Worm (Caenorhabditis elegans) whole organism, early embryonic: Measurements from ENCODE around the gene str-159.

Experiments
- B0310.2 ChIP-seq: sonication (generic microtip); optimal IDR thresholded peaks from 2 replicates; lab custom pipeline; 2016; ENCODE audit warnings: mild to moderate bottlenecking, missing genetic modification characterization, missing compliant biosample characterization
- F13C5.2 ChIP-seq: sonication (generic microtip); optimal IDR thresholded peaks from 2 replicates; lab custom pipeline; 2017; ENCODE audit warnings: mild to moderate bottlenecking, missing genetic modification characterization, inconsistent platforms, missing compliant biosample characterization
- aly-1 ChIP-seq: sonication (generic microtip); optimal IDR thresholded peaks from 2 replicates; lab custom pipeline; 2016; ENCODE audit warnings: missing genetic modification characterization, missing compliant biosample characterization
- ama-1 ChIP-seq: fragments of 150-350 bp; optimal IDR thresholded peaks from 2 replicates; lab custom pipeline; 2014
- ceh-13 ChIP-seq: fragments of 200-800 bp; sonication (Bioruptor generic); optimal IDR thresholded peaks from 2 replicates; lab custom pipeline; 2018; ENCODE audit warnings: mild to moderate bottlenecking, missing genetic modification characterization, missing compliant biosample characterization
- ceh-36 ChIP-seq: sonication (generic microtip); optimal IDR thresholded peaks from 2 replicates; lab custom pipeline; 2016; ENCODE audit warnings: missing genetic modification characterization, inconsistent platforms, missing compliant biosample characterization
- ets-7 ChIP-seq: sonication (generic microtip); optimal IDR thresholded peaks from 2 replicates; lab custom pipeline; 2016; ENCODE audit warnings: missing genotype, missing genetic modification characterization, missing compliant biosample characterization
- flt-1 ChIP-seq: fragments of 200-800 bp; sonication (Bioruptor generic); IDR thresholded peaks from 2 replicates; pipeline ENCODE4 v1.3.6; 2022; ENCODE audit warnings: missing genetic modification characterization, missing compliant biosample characterization
- hmbx-1 ChIP-seq: sonication (generic microtip); optimal IDR thresholded peaks from 2 replicates; lab custom pipeline; 2016; ENCODE audit warnings: mild to moderate bottlenecking, missing genetic modification characterization, missing compliant biosample characterization
- hmg-4 ChIP-seq: fragments of 200-800 bp; sonication (Bioruptor generic); optimal IDR thresholded peaks from 2 replicates; lab custom pipeline; 2018; ENCODE audit warnings: mild to moderate bottlenecking, missing genetic modification characterization, missing compliant biosample characterization
- hnd-1 ChIP-seq: sonication (generic microtip); optimal IDR thresholded peaks from 2 replicates; lab custom pipeline; 2016; ENCODE audit warnings: missing genetic modification characterization, missing compliant biosample characterization
- pes-1 ChIP-seq: fragments of 200-800 bp; sonication (Bioruptor generic); IDR thresholded peaks from 2 replicates; pipeline ENCODE4 v1.3.6; 2022; ENCODE audit warnings: missing genetic modification reagents, missing genetic modification characterization, missing compliant biosample characterization
- scrt-1 ChIP-seq: fragments of 200-800 bp; sonication (Bioruptor generic); IDR thresholded peaks from 2 replicates; pipeline ENCODE4 v1.3.6; 2022; ENCODE audit warnings: missing genetic modification characterization, missing compliant biosample characterization
- sea-1 ChIP-seq: fragments of 200-800 bp; sonication (Bioruptor generic); conservative IDR thresholded peaks from 2 replicates; pipeline ENCODE4 v1.3.6; 2022; ENCODE audit warnings: missing genetic modification characterization, missing compliant biosample characterization
- tbx-11 ChIP-seq: fragments of 200-800 bp; sonication (Bioruptor generic); IDR thresholded peaks from 2 replicates; pipeline ENCODE4 v1.3.6; 2022; ENCODE audit warnings: missing genetic modification characterization, missing compliant biosample characterization
- tbx-37 ChIP-seq: fragments of 200-800 bp; sonication (Bioruptor generic); conservative IDR thresholded peaks from 2 replicates; pipeline ENCODE4 v1.3.6; 2022; ENCODE audit warnings: missing genetic modification reagents, missing genetic modification characterization, missing compliant biosample characterization
- tra-4 ChIP-seq: sonication (generic microtip); optimal IDR thresholded peaks from 2 replicates; lab custom pipeline; 2017; ENCODE audit warnings: missing genetic modification characterization, missing compliant biosample characterization

The str-159 gene

DNA sequence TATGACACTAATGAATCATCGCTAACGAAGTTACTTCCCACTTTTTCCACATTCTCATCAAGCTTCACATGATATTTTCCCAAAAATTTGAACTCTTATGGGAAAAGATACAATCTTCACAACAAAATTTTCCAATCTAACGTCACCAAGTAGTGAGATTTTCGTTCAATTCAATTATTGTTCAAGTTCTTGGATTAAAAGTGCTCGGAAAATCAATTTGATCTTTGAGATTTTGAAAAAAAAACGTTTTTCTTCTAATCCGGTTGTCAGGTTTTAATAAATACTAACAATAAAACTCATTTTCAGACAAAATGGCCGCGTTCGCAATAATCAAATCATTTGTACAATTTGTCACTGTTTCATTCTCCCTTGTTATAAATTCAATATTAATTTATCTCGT lies 25.0 kb downstream of the str-159 start, which contains the start of gene str-153:
Gene str-153, plus strand, starts transcription at position 301 of the 400 bp plus-strand sequence.
- TF ChIP-seq ama-1 (lab: Kevin White, UChicago) (no peak), hnd-1 (tag; lab: Kevin White, UChicago) (no peak), scrt-1 (GFP tag; lab: Robert Waterston, UW) (no peak), sea-1 (GFP tag; lab: Robert Waterston, UW) (no peak), hmbx-1 (tag; lab: Kevin White, UChicago) (no peak), ets-7 (tag; lab: Kevin White, UChicago) (no peak), hmg-4 (GFP tag; lab: Kevin White, UChicago) (no peak), pes-1 (GFP tag; lab: Robert Waterston, UW) (no peak), flt-1 (no peak), ceh-36 (tag; lab: Kevin White, UChicago) (no peak), ceh-13 (GFP tag; lab: Kevin White, UChicago) (no peak), tbx-11 (GFP tag; lab: Robert Waterston, UW) (no peak), tra-4 (tag; lab: Kevin White, UChicago) (no peak), B0310.2 (no peak)

DNA sequence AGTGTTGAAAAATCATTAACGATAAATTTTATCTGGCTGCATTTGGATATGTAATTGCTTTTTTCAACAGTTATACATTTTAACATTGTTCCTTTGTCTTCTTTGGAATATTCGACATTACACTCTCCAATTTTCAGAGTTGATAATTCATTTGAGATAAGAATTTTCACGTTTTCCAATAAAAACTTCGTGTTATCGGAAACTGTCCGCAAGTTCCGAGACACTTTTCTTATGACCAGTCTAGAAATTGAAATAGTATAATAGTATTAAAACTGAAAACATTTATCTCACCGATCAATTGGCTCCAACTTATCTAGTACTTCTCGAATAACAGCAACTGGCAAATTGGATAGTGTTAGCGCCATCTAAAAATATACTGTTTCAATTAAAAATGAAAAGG lies 28.5 kb downstream of the str-159 start, which contains the start of gene fbxa-86:
Gene fbxa-86, minus strand, starts transcription at position 367 of the 400 bp plus-strand sequence.
- TF ChIP-seq ceh-36 (tag; lab: Kevin White, UChicago) = no peak
- no peak for TF ChIP-seq B0310.2
- TF ChIP-seq hmg-4 (GFP tag; lab: Kevin White, UChicago) = no peak

DNA sequence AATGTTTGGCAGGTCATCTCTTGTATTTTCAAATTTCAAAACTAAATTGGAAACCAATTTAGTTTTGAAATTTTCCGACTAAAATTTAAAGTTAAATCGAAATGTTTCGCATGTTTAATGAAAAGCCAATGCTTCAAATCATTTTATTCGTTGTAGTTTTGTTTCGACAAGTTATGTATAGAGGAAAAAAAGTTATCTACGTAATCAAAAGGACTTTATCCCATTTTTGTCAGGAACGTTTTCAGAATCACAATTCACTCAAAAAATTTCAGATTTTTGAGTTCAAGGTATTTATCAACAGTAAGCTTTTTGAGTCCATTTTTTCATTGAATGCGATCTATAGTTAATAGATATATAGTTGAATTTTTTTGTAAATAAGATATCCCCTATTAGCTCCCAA lies 29.5 kb downstream of the str-159 start, which contains the start of gene str-168:
Gene str-168, plus strand, starts transcription at position 301 of the 400 bp plus-strand sequence.
- TF ChIP-seq tra-4 (tag; lab: Kevin White, UChicago) = no peak
- no peak for TF ChIP-seq hmg-4 (GFP tag; lab: Kevin White, UChicago)
- no peak for TF ChIP-seq B0310.2
- no peak for TF ChIP-seq pes-1 (GFP tag; lab: Robert Waterston, UW)
- TF ChIP-seq tbx-37 (GFP tag; lab: Robert Waterston, UW) = no peak
- TF ChIP-seq hnd-1 (tag; lab: Kevin White, UChicago) = no peak
- no peak for TF ChIP-seq flt-1
- no peak for TF ChIP-seq ceh-13 (GFP tag; lab: Kevin White, UChicago)
- TF ChIP-seq F13C5.2 (tag; lab: Kevin White, UChicago) = no peak
- no peak for TF ChIP-seq ceh-36 (tag; lab: Kevin White, UChicago)
- TF ChIP-seq hmbx-1 (tag; lab: Kevin White, UChicago) = no peak
- no peak for TF ChIP-seq aly-1
- TF ChIP-seq sea-1 (GFP tag; lab: Robert Waterston, UW) = no peak
- no peak for TF ChIP-seq scrt-1 (GFP tag; lab: Robert Waterston, UW)
- no peak for TF ChIP-seq ets-7 (tag; lab: Kevin White, UChicago)
- TF ChIP-seq tbx-11 (GFP tag; lab: Robert Waterston, UW) = no peak
- TF ChIP-seq ama-1 (lab: Kevin White, UChicago) = no peak

DNA sequence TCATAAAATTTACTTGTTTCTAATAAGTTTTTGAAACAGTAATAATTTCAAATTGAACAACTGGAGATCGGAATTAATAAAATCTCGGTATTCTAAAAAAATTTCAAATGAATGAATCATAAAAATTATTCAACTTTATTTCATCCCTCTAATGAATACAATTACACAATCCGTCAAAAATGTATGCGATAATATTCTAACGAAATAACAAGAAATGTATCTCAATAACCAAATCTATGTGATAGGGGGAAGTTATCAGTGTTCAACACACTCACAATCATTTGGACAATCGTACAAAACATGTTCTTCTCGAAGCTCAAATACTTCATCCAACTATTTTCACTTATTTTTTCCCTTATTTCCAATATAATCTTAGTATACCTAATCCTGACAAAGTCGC lies 32.5 kb downstream of the str-159 start, which contains the start of gene Y9C9A.5:
Gene Y9C9A.5, plus strand, starts transcription at position 301 of the 400 bp plus-strand sequence.
- TF ChIP-seq aly-1 (no peak), ama-1 (lab: Kevin White, UChicago) (no peak), tbx-37 (GFP tag; lab: Robert Waterston, UW) (no peak), ceh-13 (GFP tag; lab: Kevin White, UChicago) (no peak), scrt-1 (GFP tag; lab: Robert Waterston, UW) (no peak), B0310.2 (no peak), hmg-4 (GFP tag; lab: Kevin White, UChicago) (no peak), ets-7 (tag; lab: Kevin White, UChicago) (no peak), sea-1 (GFP tag; lab: Robert Waterston, UW) (no peak), hmbx-1 (tag; lab: Kevin White, UChicago) (no peak), hnd-1 (tag; lab: Kevin White, UChicago) (no peak)

DNA sequence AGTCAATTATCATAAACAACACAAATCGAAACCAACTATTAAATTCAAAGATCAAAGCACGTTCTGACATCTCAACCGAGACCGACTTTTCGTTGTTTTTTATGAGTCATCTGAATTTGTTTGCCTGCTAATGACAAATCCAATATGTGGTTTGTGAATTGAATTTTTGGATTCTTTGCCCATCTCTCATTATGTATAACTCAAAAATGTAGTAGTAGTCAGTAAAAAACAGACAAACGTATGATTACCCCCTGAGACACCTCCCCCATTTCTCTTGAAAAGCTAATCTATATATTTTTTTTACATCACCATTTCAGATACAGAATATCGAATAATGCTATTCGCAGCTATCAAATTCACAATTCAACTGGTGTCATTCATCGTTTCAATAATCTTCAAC lies 36.6 kb downstream of the str-159 start, which contains the start of gene str-169:
Gene str-169, plus strand, starts transcription at position 301 of the 400 bp plus-strand sequence.
- TF ChIP-seq ceh-36 (tag; lab: Kevin White, UChicago) (no peak), ets-7 (tag; lab: Kevin White, UChicago) (no peak), hmbx-1 (tag; lab: Kevin White, UChicago) (no peak), flt-1 (no peak), hmg-4 (GFP tag; lab: Kevin White, UChicago) (no peak), tbx-37 (GFP tag; lab: Robert Waterston, UW) (no peak)

DNA sequence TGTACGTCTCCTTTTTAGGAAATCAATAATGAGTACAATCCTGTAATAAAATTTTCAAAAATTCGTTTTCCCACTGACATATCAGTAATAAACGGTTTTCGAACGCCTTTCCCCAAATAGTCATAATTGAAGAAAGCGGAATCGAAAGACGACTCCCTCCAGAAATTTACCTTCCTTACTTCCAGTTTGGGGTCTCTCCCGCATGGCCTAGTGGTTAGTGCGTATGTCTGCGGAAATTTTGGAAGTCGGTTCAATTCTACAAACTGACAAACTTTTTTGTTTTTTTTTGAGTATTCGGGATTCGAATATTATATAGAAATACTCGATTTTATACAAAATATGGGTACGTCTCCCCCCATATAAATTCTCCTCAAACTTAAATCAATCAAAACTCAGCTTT lies 40.6 kb downstream of the str-159 start:
- TF ChIP-seq flt-1 = peak; percentile 77

DNA sequence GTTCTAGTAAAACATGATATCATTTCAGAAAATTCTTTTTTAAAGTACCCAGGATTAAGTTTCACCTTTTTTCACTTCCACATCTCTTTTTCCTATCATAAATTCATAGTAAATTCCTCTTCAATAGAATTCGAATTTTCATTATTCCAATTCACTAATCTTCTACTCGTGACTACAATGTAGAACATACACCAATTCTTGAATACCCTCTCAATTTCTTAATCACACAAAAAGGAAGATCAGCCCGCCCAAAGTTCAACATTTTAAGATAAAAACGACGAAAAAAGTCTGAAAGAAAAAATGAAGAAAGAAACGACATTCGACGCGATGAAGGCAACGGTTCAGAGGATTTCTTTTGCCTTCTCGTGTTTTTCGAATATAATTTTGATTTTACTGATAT lies 44.7 kb downstream of the str-159 start, which contains the start of gene str-163:
Gene str-163, plus strand, starts transcription at position 301 of the 400 bp plus-strand sequence.
- TF ChIP-seq scrt-1 (GFP tag; lab: Robert Waterston, UW) = no peak
- TF ChIP-seq F13C5.2 (tag; lab: Kevin White, UChicago) = no peak
- no peak for TF ChIP-seq flt-1
- no peak for TF ChIP-seq ama-1 (lab: Kevin White, UChicago)
- no peak for TF ChIP-seq ceh-13 (GFP tag; lab: Kevin White, UChicago)
- TF ChIP-seq hmbx-1 (tag; lab: Kevin White, UChicago) = no peak
- no peak for TF ChIP-seq aly-1
- TF ChIP-seq tbx-11 (GFP tag; lab: Robert Waterston, UW) = no peak
- TF ChIP-seq hmg-4 (GFP tag; lab: Kevin White, UChicago) = no peak
- no peak for TF ChIP-seq tra-4 (tag; lab: Kevin White, UChicago)
